Fruit fly (Drosophila melanogaster) whole organism, embryonic: Measurements from ENCODE around the gene AlaRS.

ENCODE experiments used
- CG1024 ChIP-seq: fragments of 200-800 bp; sonication (Bioruptor generic); IDR thresholded peaks from 2 replicates; pipeline ENCODE4 v1.3.6; 2022; ENCODE audit warnings: missing biosample characterization, missing genetic modification characterization
- CG10267 ChIP-seq: fragments of 200-800 bp; sonication (Bioruptor generic); optimal IDR thresholded peaks from 2 replicates; lab custom pipeline; 2018; ENCODE audit warnings: missing biosample characterization, mild to moderate bottlenecking, missing genetic modification characterization, moderate library complexity
- CG10274 ChIP-seq: fragments of 200-800 bp; sonication (Bioruptor generic); optimal IDR thresholded peaks from 3 replicates; lab custom pipeline; 2017; ENCODE audit warnings: missing biosample characterization, mild to moderate bottlenecking, missing genetic modification characterization
- CG11247 ChIP-seq: fragments of 200-800 bp; sonication (Bioruptor generic); IDR thresholded peaks from 2 replicates; pipeline ENCODE4 v1.3.6; 2022; ENCODE audit warnings: missing biosample characterization, missing genetic modification characterization
- CG11504 ChIP-seq: fragments of 200-800 bp; sonication (Bioruptor generic); optimal IDR thresholded peaks from 3 replicates; lab custom pipeline; 2019; ENCODE audit warnings: missing biosample characterization, mild to moderate bottlenecking, missing genetic modification characterization, moderate library complexity
- CG11560 ChIP-seq: fragments of 200-800 bp; sonication (Bioruptor generic); IDR thresholded peaks from 3 replicates; pipeline ENCODE4 v1.3.6; 2022; ENCODE audit warnings: missing biosample characterization, missing genetic modification characterization
- CG13296 ChIP-seq: fragments of 200-800 bp; sonication (Bioruptor generic); optimal IDR thresholded peaks from 3 replicates; lab custom pipeline; 2018; ENCODE audit warnings: missing biosample characterization, mild to moderate bottlenecking, missing genetic modification characterization
- CG14050 ChIP-seq: fragments of 200-800 bp; sonication (Bioruptor generic); IDR thresholded peaks from 3 replicates; pipeline ENCODE4 v1.3.6; 2022; ENCODE audit warnings: missing biosample characterization, missing genetic modification characterization
- CG15011 ChIP-seq: fragments of 200-800 bp; sonication (Bioruptor generic); optimal IDR thresholded peaks from 3 replicates; lab custom pipeline; 2018; ENCODE audit warnings: missing biosample characterization, mild to moderate bottlenecking, missing genetic modification characterization
- CG1602 ChIP-seq: fragments of 200-800 bp; sonication (Bioruptor generic); optimal IDR thresholded peaks from 3 replicates; lab custom pipeline; 2016; ENCODE audit warnings: missing biosample characterization, missing genetic modification characterization
- CG1647 ChIP-seq: fragments of 200-800 bp; sonication (Bioruptor generic); optimal IDR thresholded peaks from 3 replicates; lab custom pipeline; 2016; ENCODE audit warnings: missing biosample characterization, missing genetic modification characterization
- CG17361 ChIP-seq: fragments of 200-800 bp; sonication (Bioruptor generic); IDR thresholded peaks from 3 replicates; pipeline ENCODE4 v1.3.6; 2022; ENCODE audit warnings: missing biosample characterization, missing genetic modification characterization
- CG17568 ChIP-seq: fragments of 200-800 bp; sonication (Bioruptor generic); optimal IDR thresholded peaks from 2 replicates; lab custom pipeline; 2018; ENCODE audit warnings: missing biosample characterization, mild to moderate bottlenecking, missing genetic modification characterization, moderate library complexity
- CG18262 ChIP-seq: fragments of 200-800 bp; optimal IDR thresholded peaks from 3 replicates; lab custom pipeline; 2019; ENCODE audit warnings: missing biosample characterization, mild to moderate bottlenecking, missing genetic modification characterization, moderate library complexity
- CG18764 ChIP-seq: fragments of 200-800 bp; sonication (Bioruptor generic); optimal IDR thresholded peaks from 3 replicates; lab custom pipeline; 2016; ENCODE audit warnings: missing biosample characterization, missing genetic modification characterization
- CG2875 ChIP-seq: fragments of 200-800 bp; sonication (Bioruptor generic); optimal IDR thresholded peaks from 2 replicates; lab custom pipeline; 2017; ENCODE audit warnings: missing biosample characterization, mild to moderate bottlenecking, missing genetic modification characterization, missing genetic modification reagents
- CG3995 ChIP-seq: fragments of 200-800 bp; sonication (Bioruptor generic); optimal IDR thresholded peaks from 3 replicates; lab custom pipeline; 2016; ENCODE audit warnings: missing biosample characterization, missing genetic modification characterization
- CG4282 ChIP-seq: fragments of 200-800 bp; sonication (Bioruptor generic); optimal IDR thresholded peaks from 2 replicates; lab custom pipeline; 2016; ENCODE audit warnings: missing biosample characterization, missing genetic modification characterization
- CG4707 ChIP-seq: fragments of 200-800 bp; sonication (Bioruptor generic); optimal IDR thresholded peaks from 2 replicates; lab custom pipeline; 2018; ENCODE audit warnings: missing biosample characterization, mild to moderate bottlenecking, missing genetic modification characterization, moderate library complexity
- CG5953 ChIP-seq: fragments of 200-800 bp; sonication (Bioruptor generic); IDR thresholded peaks from 2 replicates; pipeline ENCODE4 v1.3.6; 2022; ENCODE audit warnings: missing biosample characterization, missing genetic modification characterization
- CG6689 ChIP-seq: fragments of 200-800 bp; sonication (Bioruptor generic); IDR thresholded peaks from 2 replicates; pipeline ENCODE4 v1.3.6; 2022; ENCODE audit warnings: missing biosample characterization, missing genetic modification characterization
- CG6765 ChIP-seq: fragments of 200-800 bp; sonication (Bioruptor generic); optimal IDR thresholded peaks from 3 replicates; lab custom pipeline; 2017; ENCODE audit warnings: missing biosample characterization, mild to moderate bottlenecking, missing genetic modification characterization
- CG7372 ChIP-seq: fragments of 200-800 bp; sonication (Bioruptor generic); IDR thresholded peaks from 2 replicates; pipeline ENCODE4 v1.3.6; 2022; ENCODE audit warnings: missing biosample characterization, missing genetic modification characterization
- CG7786 ChIP-seq: fragments of 200-800 bp; sonication (Bioruptor generic); optimal IDR thresholded peaks from 2 replicates; lab custom pipeline; 2016; ENCODE audit warnings: missing biosample characterization, missing genetic modification characterization
- CG8478 ChIP-seq: fragments of >200 bp; optimal IDR thresholded peaks from 2 replicates; lab custom pipeline; 2018
- CG9797 ChIP-seq: fragments of 200-800 bp; sonication (Bioruptor generic); optimal IDR thresholded peaks from 3 replicates; lab custom pipeline; 2018; ENCODE audit warnings: missing biosample characterization, mild to moderate bottlenecking, missing genetic modification characterization
- Dad ChIP-seq: fragments of 200-800 bp; sonication (Bioruptor generic); optimal IDR thresholded peaks from 3 replicates; lab custom pipeline; 2016; ENCODE audit warnings: missing biosample characterization, missing genetic modification characterization
- Dref ChIP-seq: fragments of 200-800 bp; sonication (Bioruptor generic); IDR thresholded peaks from 2 replicates; pipeline ENCODE4 v1.3.6; 2022; ENCODE audit warnings: missing biosample characterization, missing genetic modification characterization
- HLH3B ChIP-seq: fragments of 200-800 bp; sonication (Bioruptor generic); IDR thresholded peaks from 2 replicates; pipeline ENCODE4 v1.3.6; 2022; ENCODE audit warnings: missing biosample characterization, missing genetic modification characterization
- Kr ChIP-seq: fragments of 200-800 bp; sonication (Bioruptor generic); optimal IDR thresholded peaks from 2 replicates; lab custom pipeline; 2017; ENCODE audit warnings: missing biosample characterization, mild to moderate bottlenecking, missing genetic modification characterization
- Mes4 ChIP-seq: fragments of 200-800 bp; sonication (Bioruptor generic); optimal IDR thresholded peaks from 2 replicates; lab custom pipeline; 2016; ENCODE audit warnings: missing biosample characterization, missing genetic modification characterization
- Sry-β ChIP-seq: fragments of 200-800 bp; sonication (Bioruptor generic); optimal IDR thresholded peaks from 2 replicates; lab custom pipeline; 2018; ENCODE audit warnings: missing biosample characterization, mild to moderate bottlenecking, missing genetic modification characterization, moderate library complexity
- Stat92E ChIP-seq, 3 experiments: fragments of >200 bp in 2 of 3; fragments of 200-800 bp in 1 of 3; sonication (Bioruptor generic) in 1 of 3; optimal IDR thresholded peaks; 2 replicates each; lab custom pipeline; 2017 to 2019; ENCODE audit warnings: missing biosample characterization in 3 of 3, missing genetic modification characterization in 3 of 3, mild to moderate bottlenecking in 1 of 3, moderate library complexity in 1 of 3
- Vsx1 ChIP-seq: fragments of 200-800 bp; sonication (Bioruptor generic); optimal IDR thresholded peaks from 2 replicates; lab custom pipeline; 2017; ENCODE audit warnings: missing biosample characterization, mild to moderate bottlenecking, missing genetic modification characterization, missing genetic modification reagents
- Xbp1 ChIP-seq: fragments of 200-800 bp; sonication (Bioruptor generic); optimal IDR thresholded peaks from 3 replicates; lab custom pipeline; 2016; ENCODE audit warnings: missing biosample characterization, mild to moderate bottlenecking, missing genetic modification characterization
- YL-1 ChIP-seq: fragments of 200-800 bp; sonication (Bioruptor generic); optimal IDR thresholded peaks from 3 replicates; lab custom pipeline; 2017; ENCODE audit warnings: missing biosample characterization, mild to moderate bottlenecking, missing genetic modification characterization
- abd-A ChIP-seq: fragments of 200-800 bp; sonication (Bioruptor generic); optimal IDR thresholded peaks from 3 replicates; lab custom pipeline; 2019; ENCODE audit warnings: missing biosample characterization, mild to moderate bottlenecking, missing genetic modification characterization, moderate library complexity
- aop ChIP-seq: fragments of 200-800 bp; sonication (Bioruptor generic); IDR thresholded peaks from 2 replicates; pipeline ENCODE4 v1.3.6; 2022; ENCODE audit warnings: missing biosample characterization, missing genetic modification characterization
- ase ChIP-seq: fragments of 200-800 bp; sonication (Bioruptor generic); IDR thresholded peaks from 3 replicates; pipeline ENCODE4 v1.3.6; 2022; ENCODE audit warnings: missing biosample characterization, missing genetic modification characterization
- br ChIP-seq: fragments of >200 bp; optimal IDR thresholded peaks from 2 replicates; lab custom pipeline; 2017
- chm ChIP-seq: fragments of 200-800 bp; sonication (Bioruptor generic); IDR thresholded peaks from 2 replicates; pipeline ENCODE4 v1.3.6; 2022; ENCODE audit warnings: missing biosample characterization, missing genetic modification characterization
- dysf ChIP-seq: fragments of 200-800 bp; sonication (Bioruptor generic); IDR thresholded peaks from 3 replicates; pipeline ENCODE4 v1.3.6; 2022; ENCODE audit warnings: missing biosample characterization, missing genetic modification characterization
- klu ChIP-seq: fragments of 200-800 bp; sonication (Bioruptor generic); IDR thresholded peaks from 2 replicates; pipeline ENCODE4 v1.3.6; 2022; ENCODE audit warnings: missing biosample characterization, missing genetic modification characterization
- lilli ChIP-seq: fragments of 200-800 bp; sonication (Bioruptor generic); optimal IDR thresholded peaks from 3 replicates; lab custom pipeline; 2016; ENCODE audit warnings: missing biosample characterization, missing genetic modification characterization
- scrt ChIP-seq: fragments of 200-800 bp; sonication (Bioruptor generic); optimal IDR thresholded peaks from 2 replicates; lab custom pipeline; 2018; ENCODE audit warnings: missing biosample characterization, mild to moderate bottlenecking, missing genetic modification characterization, moderate library complexity
- sqz ChIP-seq: fragments of 200-800 bp; sonication (Bioruptor generic); optimal IDR thresholded peaks from 3 replicates; lab custom pipeline; 2018; ENCODE audit warnings: missing biosample characterization, mild to moderate bottlenecking, missing genetic modification characterization
- sug ChIP-seq: fragments of 200-800 bp; optimal IDR thresholded peaks from 2 replicates; lab custom pipeline; 2019; ENCODE audit warnings: missing biosample characterization, mild to moderate bottlenecking, missing genetic modification characterization, moderate library complexity
- ttk ChIP-seq: fragments of 200-800 bp; sonication (Bioruptor generic); IDR thresholded peaks from 2 replicates; pipeline ENCODE4 v2.1.2; 2022; ENCODE audit warnings: missing biosample characterization, missing genetic modification characterization
- tup ChIP-seq: fragments of 200-800 bp; sonication (Bioruptor generic); optimal IDR thresholded peaks from 2 replicates; lab custom pipeline; 2016; ENCODE audit warnings: missing biosample characterization, mild to moderate bottlenecking, missing genetic modification characterization, moderate library complexity
- vfl ChIP-seq: fragments of 200-800 bp; sonication (Bioruptor generic); optimal IDR thresholded peaks from 2 replicates; lab custom pipeline; 2016; ENCODE audit warnings: missing biosample characterization, missing genetic modification characterization

AlaRS gene

dm6 chr2L:8365701-8366643, 15.6 kb downstream of the AlaRS start, which contains the start of gene Pp2A-29B (continued):
- TF ChIP-seq Sry-β (GFP tag; lab: Kevin White, UChicago) (peak; percentile 25), ttk (GFP tag; lab: Robert Waterston, UW) (no peak), CG3995 (peak; percentile 96), CG1024 (GFP tag; lab: Robert Waterston, UW) (no peak), Dref (GFP tag; lab: Robert Waterston, UW) (peak; percentile 57), tup (GFP tag; lab: Kevin White, UChicago) (no peak), CG17568 (GFP tag; lab: Kevin White, UChicago) (peak; percentile 7), CG14050 (GFP tag; lab: Robert Waterston, UW) (no peak), ase (no peak), CG6765 (GFP tag; lab: Kevin White, UChicago) (no peak), CG1602 (GFP tag; lab: Kevin White, UChicago) (no peak), YL-1 (GFP tag; lab: Kevin White, UChicago) (peak; percentile 65), sug (peak; percentile 59), CG4707 (GFP tag; lab: Kevin White, UChicago) (no peak), dysf (no peak), CG10274 (GFP tag; lab: Kevin White, UChicago) (no peak), Vsx1 (GFP tag; lab: Kevin White, UChicago) (peak; percentile 64), CG7786 (no peak), Stat92E (GFP tag; optimal IDR thresholded peaks at IDR 0.05; lab: Kevin White, UChicago) (peak in 1 of 3 experiments; percentile 14), CG15011 (GFP tag; lab: Kevin White, UChicago) (no peak), HLH3B (GFP tag; lab: Robert Waterston, UW) (no peak), CG5953 (no peak), klu (GFP tag; lab: Robert Waterston, UW) (peak; percentile 45; the same call in 1 of the 2 replicates), CG10267 (tag; lab: Kevin White, UChicago) (peak; percentile 62), CG1647 (no peak), Dad (GFP tag; lab: Kevin White, UChicago) (no peak), CG11560 (tag; lab: Robert Waterston, UW) (peak; percentile 89), CG11504 (tag; lab: Kevin White, UChicago) (peak; percentile 56), CG2875 (GFP tag; lab: Kevin White, UChicago) (no peak), CG9797 (GFP tag; lab: Kevin White, UChicago) (peak; percentile 55), scrt (GFP tag; lab: Kevin White, UChicago) (peak; percentile 22), CG18764 (GFP tag; lab: Kevin White, UChicago) (no peak), CG6689 (GFP tag; lab: Robert Waterston, UW) (no peak), aop (GFP tag; lab: Robert Waterston, UW) (no peak), sqz (GFP tag; lab: Kevin White, UChicago) (peak; percentile 93), lilli (GFP tag; lab: Kevin White, UChicago) (peak; percentile 8), Mes4 (no peak), CG11247 (GFP tag; lab: Robert Waterston, UW) (no peak), Kr (GFP tag; lab: Kevin White, UChicago) (no peak), vfl (GFP tag; lab: Kevin White, UChicago) (peak; percentile 32), abd-A (tag; lab: Kevin White, UChicago) (peak; percentile 89), chm (no peak), CG18262 (tag; lab: Kevin White, UChicago) (peak; percentile 45), CG7372 (GFP tag; lab: Robert Waterston, UW) (no peak), br (lab: Kevin White, UChicago) (no peak), CG8478 (lab: Kevin White, UChicago) (peak; percentile 84), CG13296 (GFP tag; lab: Kevin White, UChicago) (no peak), CG4282 (GFP tag; lab: Kevin White, UChicago) (no peak), CG17361 (GFP tag; lab: Robert Waterston, UW) (peak; percentile 67; the same call in 2 of the 3 replicates), Xbp1 (GFP tag; lab: Kevin White, UChicago) (peak; percentile 39)
